Fruit fly (Drosophila melanogaster) whole organism, adult: Measurements from ENCODE around the gene CG32845.
A peak's percentile ranks its signal among the peaks of the same experiment; 100 is the strongest.

Source experiments
- CG11617 ChIP-seq: fragments of 200-800 bp; sonication (Bioruptor generic); optimal IDR thresholded peaks from 2 replicates; lab custom pipeline; 2017; ENCODE audit warnings: mild to moderate bottlenecking, missing biosample characterization, missing genetic modification reagents, missing genetic modification characterization
- CG12768 ChIP-seq: fragments of 200-800 bp; sonication (Bioruptor generic); optimal IDR thresholded peaks from 2 replicates; lab custom pipeline; 2017; ENCODE audit warnings: missing biosample characterization, missing genetic modification characterization, mild to moderate bottlenecking, moderate library complexity, missing genetic modification reagents
- CG14711 ChIP-seq: fragments of 200-800 bp; sonication (Bioruptor generic); optimal IDR thresholded peaks from 2 replicates; lab custom pipeline; 2018; ENCODE audit warnings: missing biosample characterization, mild to moderate bottlenecking, missing genetic modification characterization, moderate library complexity
- CG1620 ChIP-seq: fragments of 200-800 bp; sonication (Bioruptor generic); optimal IDR thresholded peaks from 2 replicates; lab custom pipeline; 2016; ENCODE audit warnings: missing biosample characterization, missing genetic modification characterization
- CG33017 ChIP-seq: fragments of 200-800 bp; sonication (Bioruptor generic); optimal IDR thresholded peaks from 2 replicates; lab custom pipeline; 2018; ENCODE audit warnings: missing biosample characterization, mild to moderate bottlenecking, missing genetic modification characterization, moderate library complexity
- CG5204 ChIP-seq: fragments of 200-800 bp; sonication (Bioruptor generic); optimal IDR thresholded peaks from 2 replicates; lab custom pipeline; 2016; ENCODE audit warnings: missing biosample characterization, missing genetic modification characterization
- CG7045 ChIP-seq: fragments of 200-800 bp; sonication (Bioruptor generic); optimal IDR thresholded peaks from 2 replicates; lab custom pipeline; 2017; ENCODE audit warnings: missing biosample characterization, mild to moderate bottlenecking, missing genetic modification characterization
- CG7101 ChIP-seq: fragments of 200-800 bp; sonication (Bioruptor generic); optimal IDR thresholded peaks from 2 replicates; lab custom pipeline; 2018; ENCODE audit warnings: missing biosample characterization, mild to moderate bottlenecking, missing genetic modification characterization, moderate library complexity
- Clk ChIP-seq: fragments of 200-800 bp; sonication (Bioruptor generic); optimal IDR thresholded peaks from 2 replicates; lab custom pipeline; 2017; ENCODE audit warnings: missing biosample characterization, missing genetic modification characterization
- Crg-1 ChIP-seq: fragments of 200-800 bp; sonication (Bioruptor generic); optimal IDR thresholded peaks from 2 replicates; lab custom pipeline; 2016; ENCODE audit warnings: missing biosample characterization, missing genetic modification characterization
- Hr96 ChIP-seq: fragments of 200-800 bp; sonication (Bioruptor generic); optimal IDR thresholded peaks from 2 replicates; lab custom pipeline; 2016; ENCODE audit warnings: missing biosample characterization, missing genetic modification characterization
- Mnt ChIP-seq: fragments of 200-800 bp; sonication (Bioruptor generic); optimal IDR thresholded peaks from 2 replicates; lab custom pipeline; 2016; ENCODE audit warnings: missing biosample characterization, mild to moderate bottlenecking, missing genetic modification characterization
- bab1 ChIP-seq: fragments of 200-800 bp; sonication (Bioruptor generic); optimal IDR thresholded peaks from 3 replicates; lab custom pipeline; 2019; ENCODE audit warnings: missing biosample characterization, mild to moderate bottlenecking, missing genetic modification characterization, moderate library complexity
- cic ChIP-seq: fragments of 200-800 bp; sonication (Bioruptor generic); optimal IDR thresholded peaks from 2 replicates; lab custom pipeline; 2017; ENCODE audit warnings: missing biosample characterization, mild to moderate bottlenecking, missing genetic modification characterization, moderate library complexity
- cnc ChIP-seq, 2 experiments: fragments of >200 bp; optimal IDR thresholded peaks; 2 replicates each; lab custom pipeline; 2017
- kay ChIP-seq: fragments of 200-800 bp; sonication (Bioruptor generic); peaks from one replicate; lab custom pipeline; 2016; ENCODE audit warnings: missing biosample characterization, missing genetic modification characterization, borderline replicate concordance
- ovo ChIP-seq: fragments of 200-800 bp; sonication (Bioruptor generic); optimal IDR thresholded peaks from 2 replicates; lab custom pipeline; 2016; ENCODE audit warnings: missing biosample characterization, missing genetic modification characterization
- pad ChIP-seq: fragments of 200-800 bp; sonication (Bioruptor generic); optimal IDR thresholded peaks from 3 replicates; lab custom pipeline; 2017; ENCODE audit warnings: missing biosample characterization, missing genetic modification characterization, mild to moderate bottlenecking, moderate library complexity, missing genetic modification reagents
- tj ChIP-seq: fragments of 200-800 bp; sonication (Bioruptor generic); optimal IDR thresholded peaks from 3 replicates; lab custom pipeline; 2017; ENCODE audit warnings: missing biosample characterization, mild to moderate bottlenecking, missing genetic modification characterization, moderate library complexity
- toe ChIP-seq: fragments of 200-800 bp; sonication (Bioruptor generic); optimal IDR thresholded peaks from 2 replicates; lab custom pipeline; 2016; ENCODE audit warnings: missing biosample characterization, missing genetic modification characterization

CG32845 gene

dm6 chr3L:315140-315539 is 41.9 kb upstream of the CG32845 start:
- TF ChIP-seq toe (GFP tag; lab: Kevin White, UChicago) (no peak), tj (GFP tag; lab: Kevin White, UChicago) (no peak), CG5204 (no peak), Mnt (GFP tag; lab: Kevin White, UChicago) (no peak), Crg-1 (GFP tag; lab: Kevin White, UChicago) (no peak), Hr96 (GFP tag; lab: Kevin White, UChicago) (no peak), CG1620 (GFP tag; lab: Kevin White, UChicago) (no peak)

dm6 chr3L:312323-312722 is 39.1 kb upstream of the CG32845 start:
- TF ChIP-seq bab1 (GFP tag; lab: Kevin White, UChicago) (no peak), Hr96 (GFP tag; lab: Kevin White, UChicago) (no peak), CG14711 (tag; lab: Kevin White, UChicago) (no peak), CG12768 (GFP tag; lab: Kevin White, UChicago) (no peak)

- TF ChIP-seq bab1 (GFP tag; lab: Kevin White, UChicago), result peak; percentile 20
- no peak for TF ChIP-seq CG1620 (GFP tag; lab: Kevin White, UChicago)
- peak; percentile 82 for TF ChIP-seq cic (GFP tag; lab: Kevin White, UChicago)
- TF ChIP-seq CG14711 (tag; lab: Kevin White, UChicago), result no peak
- peak; percentile 23 for TF ChIP-seq CG12768 (GFP tag; lab: Kevin White, UChicago)
- TF ChIP-seq CG33017, result peak; percentile 23
- peak; percentile 2 for TF ChIP-seq CG7101 (tag; lab: Kevin White, UChicago)
Measured at dm6 chr3L:311607-312006, 38.4 kb upstream of the CG32845 start.

dm6 chr3L:299952-300605 is 26.9 kb upstream of the CG32845 start:
- TF ChIP-seq Hr96 (GFP tag; lab: Kevin White, UChicago) (no peak), cic (GFP tag; lab: Kevin White, UChicago) (peak; percentile 38)

- TF ChIP-seq pad (GFP tag; lab: Kevin White, UChicago) (no peak), Hr96 (GFP tag; lab: Kevin White, UChicago) (no peak)
Measured at dm6 chr3L:298459-298858, 25.3 kb upstream of the CG32845 start.

dm6 chr3L:297240-297639 is 24.0 kb upstream of the CG32845 start:
- no peak for TF ChIP-seq Clk (GFP tag; lab: Kevin White, UChicago)
- peak; percentile 24 for TF ChIP-seq kay (GFP tag; lab: Kevin White, UChicago)
- no peak for TF ChIP-seq CG1620 (GFP tag; lab: Kevin White, UChicago)

- no peak for TF ChIP-seq Mnt (GFP tag; lab: Kevin White, UChicago)
- no peak for TF ChIP-seq CG1620 (GFP tag; lab: Kevin White, UChicago)
- no peak for TF ChIP-seq Crg-1 (GFP tag; lab: Kevin White, UChicago)
- TF ChIP-seq CG12768 (GFP tag; lab: Kevin White, UChicago), result no peak
Measured at dm6 chr3L:294841-295408, 21.7 kb upstream of the CG32845 start.

- no peak for TF ChIP-seq CG5204
- TF ChIP-seq CG1620 (GFP tag; lab: Kevin White, UChicago), result peak; percentile 14
- no peak for TF ChIP-seq toe (GFP tag; lab: Kevin White, UChicago)
- TF ChIP-seq CG33017, result no peak
- TF ChIP-seq CG12768 (GFP tag; lab: Kevin White, UChicago), result peak; percentile 25
- TF ChIP-seq kay (GFP tag; lab: Kevin White, UChicago), result no peak
- TF ChIP-seq CG11617 (GFP tag; lab: Kevin White, UChicago), result peak; percentile 28
- no peak for TF ChIP-seq CG14711 (tag; lab: Kevin White, UChicago)
- TF ChIP-seq pad (GFP tag; lab: Kevin White, UChicago), result peak; percentile 44
- TF ChIP-seq bab1 (GFP tag; lab: Kevin White, UChicago), result peak; percentile 39
- TF ChIP-seq CG7101 (tag; lab: Kevin White, UChicago), result peak; percentile 8
- TF ChIP-seq Crg-1 (GFP tag; lab: Kevin White, UChicago), result no peak
- TF ChIP-seq CG7045 (GFP tag; lab: Kevin White, UChicago), result no peak
- no peak for TF ChIP-seq Hr96 (GFP tag; lab: Kevin White, UChicago)
- TF ChIP-seq tj (GFP tag; lab: Kevin White, UChicago), result no peak
- no peak for TF ChIP-seq Clk (GFP tag; lab: Kevin White, UChicago)
- no peak for TF ChIP-seq cnc (optimal IDR thresholded peaks at IDR 0.05; lab: Kevin White, UChicago)
- no peak for TF ChIP-seq ovo (GFP tag; lab: Kevin White, UChicago)
- TF ChIP-seq Mnt (GFP tag; lab: Kevin White, UChicago), result peak; percentile 33
- peak; percentile 8 for TF ChIP-seq cic (GFP tag; lab: Kevin White, UChicago)
Measured at dm6 chr3L:292146-292776, 19.1 kb upstream of the CG32845 start.
